Fruit fly (Drosophila melanogaster) whole organism, embryonic: Measurements from ENCODE around the gene CG14082.

Experiments
- CG10321 ChIP-seq: fragments of 200-800 bp; sonication (Bioruptor generic); IDR thresholded peaks from 2 replicates; pipeline ENCODE4 v1.3.6; 2022; ENCODE audit warnings: missing biosample characterization, missing genetic modification characterization
- CG11504 ChIP-seq: fragments of 200-800 bp; sonication (Bioruptor generic); optimal IDR thresholded peaks from 3 replicates; lab custom pipeline; 2019; ENCODE audit warnings: missing biosample characterization, mild to moderate bottlenecking, missing genetic modification characterization, moderate library complexity
- CG11723 ChIP-seq: fragments of 200-800 bp; sonication (Bioruptor generic); optimal IDR thresholded peaks from 2 replicates; lab custom pipeline; 2017; ENCODE audit warnings: missing biosample characterization, mild to moderate bottlenecking, missing genetic modification characterization
- CG12104 ChIP-seq: fragments of 200-800 bp; sonication (Bioruptor generic); optimal IDR thresholded peaks from 3 replicates; lab custom pipeline; 2016; ENCODE audit warnings: missing biosample characterization, missing genetic modification characterization
- CG12155 ChIP-seq: fragments of 200-800 bp; sonication (Bioruptor generic); optimal IDR thresholded peaks from 3 replicates; lab custom pipeline; 2016; ENCODE audit warnings: missing biosample characterization, missing genetic modification characterization
- CG12391 ChIP-seq: fragments of 200-800 bp; sonication (Bioruptor generic); optimal IDR thresholded peaks from 3 replicates; lab custom pipeline; 2018; ENCODE audit warnings: missing biosample characterization, mild to moderate bottlenecking, missing genetic modification characterization, moderate library complexity
- CG13894 ChIP-seq: fragments of 200-800 bp; sonication (Bioruptor generic); optimal IDR thresholded peaks from 3 replicates; lab custom pipeline; 2018; ENCODE audit warnings: missing biosample characterization, mild to moderate bottlenecking, missing genetic modification characterization, moderate library complexity
- CG15601 ChIP-seq: fragments of 200-800 bp; sonication (Bioruptor generic); optimal IDR thresholded peaks from 3 replicates; lab custom pipeline; 2019; ENCODE audit warnings: missing biosample characterization, mild to moderate bottlenecking, missing genetic modification characterization, moderate library complexity
- CG1602 ChIP-seq: fragments of 200-800 bp; sonication (Bioruptor generic); optimal IDR thresholded peaks from 3 replicates; lab custom pipeline; 2016; ENCODE audit warnings: missing biosample characterization, missing genetic modification characterization
- CG16813 ChIP-seq: fragments of 200-800 bp; sonication (Bioruptor generic); IDR thresholded peaks from 3 replicates; pipeline ENCODE4 v1.3.6; 2022; ENCODE audit warnings: missing biosample characterization, missing genetic modification characterization; ENCODE audit not compliant: partially characterized antibody
- CG17829 ChIP-seq: fragments of 200-800 bp; optimal IDR thresholded peaks from 2 replicates; lab custom pipeline; 2019; ENCODE audit warnings: missing biosample characterization, mild to moderate bottlenecking, missing genetic modification characterization, moderate library complexity
- CG2129 ChIP-seq: fragments of 200-800 bp; sonication (Bioruptor generic); IDR thresholded peaks from 2 replicates; pipeline ENCODE4 v1.3.6; 2022; ENCODE audit warnings: missing biosample characterization, missing genetic modification characterization; ENCODE audit not compliant: partially characterized antibody
- CG2889 ChIP-seq: fragments of 200-800 bp; sonication (Bioruptor generic); IDR thresholded peaks from 3 replicates; pipeline ENCODE4 v1.3.6; 2022; ENCODE audit warnings: missing biosample characterization, missing genetic modification characterization
- CG30403 ChIP-seq: fragments of 200-800 bp; sonication (Bioruptor generic); optimal IDR thresholded peaks from 3 replicates; lab custom pipeline; 2016; ENCODE audit warnings: missing biosample characterization, missing genetic modification characterization
- CG31441 ChIP-seq: fragments of 200-800 bp; sonication (Bioruptor generic); IDR thresholded peaks from 2 replicates; pipeline ENCODE4 v1.3.6; 2022; ENCODE audit warnings: missing biosample characterization, missing genetic modification characterization
- CG33557 ChIP-seq: fragments of 200-800 bp; sonication (Bioruptor generic); optimal IDR thresholded peaks from 2 replicates; lab custom pipeline; 2019; ENCODE audit warnings: missing biosample characterization, mild to moderate bottlenecking, missing genetic modification characterization, moderate library complexity
- CG43689 ChIP-seq: fragments of 200-800 bp; sonication (Bioruptor generic); IDR thresholded peaks from 2 replicates; pipeline ENCODE4 v1.3.6; 2022; ENCODE audit warnings: missing biosample characterization, missing genetic modification characterization
- CG4707 ChIP-seq: fragments of 200-800 bp; sonication (Bioruptor generic); optimal IDR thresholded peaks from 2 replicates; lab custom pipeline; 2018; ENCODE audit warnings: missing biosample characterization, mild to moderate bottlenecking, missing genetic modification characterization, moderate library complexity
- CG6272 ChIP-seq: fragments of 200-800 bp; sonication (Bioruptor generic); IDR thresholded peaks from 2 replicates; pipeline ENCODE4 v1.3.6; 2022; ENCODE audit warnings: missing biosample characterization, missing genetic modification characterization
- CG6683 ChIP-seq: fragments of 200-800 bp; sonication (Bioruptor generic); optimal IDR thresholded peaks from 2 replicates; lab custom pipeline; 2017; ENCODE audit warnings: missing biosample characterization, mild to moderate bottlenecking, missing genetic modification characterization, missing genetic modification reagents
- CG7839 ChIP-seq: fragments of 200-800 bp; sonication (Bioruptor generic); optimal IDR thresholded peaks from 3 replicates; lab custom pipeline; 2018; ENCODE audit warnings: missing biosample characterization, mild to moderate bottlenecking, missing genetic modification characterization, moderate library complexity
- CG8944 ChIP-seq: fragments of 200-800 bp; sonication (Bioruptor generic); optimal IDR thresholded peaks from 3 replicates; lab custom pipeline; 2016; ENCODE audit warnings: missing biosample characterization, missing genetic modification characterization
- CG9609 ChIP-seq: fragments of 200-800 bp; sonication (Bioruptor generic); optimal IDR thresholded peaks from 3 replicates; lab custom pipeline; 2016; ENCODE audit warnings: missing biosample characterization, missing genetic modification characterization
- CoRest ChIP-seq: fragments of 200-800 bp; sonication (Bioruptor generic); optimal IDR thresholded peaks from 3 replicates; lab custom pipeline; 2018; ENCODE audit warnings: missing biosample characterization, mild to moderate bottlenecking, missing genetic modification characterization, moderate library complexity
- Kr ChIP-seq: fragments of 200-800 bp; sonication (Bioruptor generic); optimal IDR thresholded peaks from 2 replicates; lab custom pipeline; 2017; ENCODE audit warnings: missing biosample characterization, mild to moderate bottlenecking, missing genetic modification characterization
- Mad ChIP-seq: fragments of 200-800 bp; sonication (Bioruptor generic); optimal IDR thresholded peaks from 2 replicates; lab custom pipeline; 2016; ENCODE audit warnings: missing biosample characterization, missing genetic modification characterization
- NFAT ChIP-seq: fragments of 200-800 bp; sonication (Bioruptor generic); IDR thresholded peaks from 2 replicates; pipeline ENCODE4 v1.3.6; 2022; ENCODE audit warnings: missing biosample characterization, missing genetic modification characterization
- Nf-YC ChIP-seq: fragments of 200-800 bp; optimal IDR thresholded peaks from 3 replicates; lab custom pipeline; 2019; ENCODE audit warnings: missing biosample characterization, mild to moderate bottlenecking, missing genetic modification characterization, moderate library complexity
- Sox102F ChIP-seq: fragments of 200-800 bp; sonication (Bioruptor generic); optimal IDR thresholded peaks from 2 replicates; lab custom pipeline; 2018; ENCODE audit warnings: missing biosample characterization, mild to moderate bottlenecking, missing genetic modification characterization, moderate library complexity
- Trl ChIP-seq, 3 experiments: fragments of >200 bp in 2 of 3; fragments of 200-800 bp in 1 of 3; sonication (Bioruptor generic) in 1 of 3; optimal IDR thresholded peaks; 2 replicates in 1 of 3; 3 replicates in 2 of 3; lab custom pipeline; 2016 to 2017; ENCODE audit warnings: missing biosample characterization in 1 of 3, missing genetic modification characterization in 1 of 3
- Xrp1 ChIP-seq: fragments of 200-800 bp; sonication (Bioruptor generic); IDR thresholded peaks from 2 replicates; pipeline ENCODE4 v1.3.6; 2022; ENCODE audit warnings: missing biosample characterization, missing genetic modification characterization
- ab ChIP-seq: fragments of 200-800 bp; sonication (Bioruptor generic); optimal IDR thresholded peaks from 2 replicates; lab custom pipeline; 2016; ENCODE audit warnings: missing biosample characterization, missing genetic modification characterization
- al ChIP-seq: fragments of 200-800 bp; sonication (Bioruptor generic); IDR thresholded peaks from 2 replicates; pipeline ENCODE4 v1.3.6; 2022; ENCODE audit warnings: missing biosample characterization, missing genetic modification characterization
- aop ChIP-seq: fragments of 200-800 bp; sonication (Bioruptor generic); IDR thresholded peaks from 2 replicates; pipeline ENCODE4 v1.3.6; 2022; ENCODE audit warnings: missing biosample characterization, missing genetic modification characterization
- ap ChIP-seq: fragments of 200-800 bp; sonication (Bioruptor generic); IDR thresholded peaks from 2 replicates; pipeline ENCODE4 v1.3.6; 2022; ENCODE audit warnings: missing biosample characterization, missing genetic modification characterization
- bcd ChIP-seq: fragments of 200-800 bp; sonication (Bioruptor generic); optimal IDR thresholded peaks from 2 replicates; lab custom pipeline; 2017; ENCODE audit warnings: missing biosample characterization, mild to moderate bottlenecking, missing genetic modification characterization
- cad ChIP-seq: fragments of >200 bp; optimal IDR thresholded peaks from 2 replicates; lab custom pipeline; 2017; ENCODE audit warnings: missing biosample characterization, missing genetic modification characterization
- dati ChIP-seq: fragments of 200-800 bp; sonication (Bioruptor generic); IDR thresholded peaks from 2 replicates; pipeline ENCODE4 v1.3.6; 2022; ENCODE audit warnings: missing biosample characterization, missing genetic modification characterization
- eve ChIP-seq, 2 experiments: fragments of >200 bp; optimal IDR thresholded peaks; 2 replicates each; lab custom pipeline; 2017; ENCODE audit warnings: missing biosample characterization in 2 of 2, missing genetic modification characterization in 2 of 2
- grau ChIP-seq: fragments of 200-800 bp; optimal IDR thresholded peaks from 3 replicates; lab custom pipeline; 2019; ENCODE audit warnings: missing biosample characterization, mild to moderate bottlenecking, missing genetic modification characterization, moderate library complexity
- grn ChIP-seq: fragments of 200-800 bp; sonication (Bioruptor generic); optimal IDR thresholded peaks from 3 replicates; lab custom pipeline; 2017; ENCODE audit warnings: missing biosample characterization, missing genetic modification characterization
- gsb-n ChIP-seq: fragments of 200-800 bp; sonication (Bioruptor generic); optimal IDR thresholded peaks from 3 replicates; lab custom pipeline; 2018; ENCODE audit warnings: missing biosample characterization, mild to moderate bottlenecking, missing genetic modification characterization
- hb ChIP-seq: fragments of 200-800 bp; sonication (Bioruptor generic); IDR thresholded peaks from 3 replicates; pipeline ENCODE4 v1.3.6; 2022; ENCODE audit warnings: missing biosample characterization, missing genetic modification characterization; ENCODE audit not compliant: partially characterized antibody
- odd ChIP-seq: fragments of 200-800 bp; sonication (Bioruptor generic); optimal IDR thresholded peaks from 2 replicates; lab custom pipeline; 2017; ENCODE audit warnings: missing biosample characterization, mild to moderate bottlenecking, missing genetic modification characterization
- sc ChIP-seq, 3 experiments: fragments of >200 bp in 2 of 3; fragments of 200-800 bp in 1 of 3; sonication (Bioruptor generic) in 1 of 3; optimal IDR thresholded peaks; 2 replicates in 2 of 3; 3 replicates in 1 of 3; lab custom pipeline; 2017; ENCODE audit warnings: mild to moderate bottlenecking in 1 of 3, missing biosample characterization in 1 of 3, missing genetic modification characterization in 1 of 3, missing genetic modification reagents in 1 of 3
- twi ChIP-seq: fragments of 200-800 bp; optimal IDR thresholded peaks from 2 replicates; lab custom pipeline; 2019; ENCODE audit warnings: missing biosample characterization, mild to moderate bottlenecking, missing genetic modification characterization, moderate library complexity
- tx ChIP-seq: fragments of 200-800 bp; sonication (Bioruptor generic); optimal IDR thresholded peaks from 2 replicates; lab custom pipeline; 2016; ENCODE audit warnings: missing biosample characterization, missing genetic modification characterization
- unpg ChIP-seq: fragments of 200-800 bp; sonication (Bioruptor generic); optimal IDR thresholded peaks from 3 replicates; lab custom pipeline; 2018; ENCODE audit warnings: missing biosample characterization, mild to moderate bottlenecking, missing genetic modification characterization, moderate library complexity
- zfh1 ChIP-seq: fragments of 200-800 bp; sonication (Bioruptor generic); IDR thresholded peaks from 3 replicates; pipeline ENCODE4 v1.3.6; 2022; ENCODE audit warnings: missing biosample characterization, missing genetic modification characterization

The CG14082 gene

dm6 chr3L:19167668-19168354 lies 29.0 kb upstream of the CG14082 start (continued):
- TF ChIP-seq CG2129 (GFP tag; lab: Robert Waterston, UW): no peak
- peak; percentile 45 for TF ChIP-seq twi (tag; lab: Kevin White, UChicago)
- TF ChIP-seq CG31441: peak; percentile 68
- peak; percentile 11 for TF ChIP-seq CG1602 (GFP tag; lab: Kevin White, UChicago)
- TF ChIP-seq grau (tag; lab: Kevin White, UChicago): peak; percentile 75
- TF ChIP-seq Nf-YC (tag; lab: Kevin White, UChicago): no peak
- TF ChIP-seq CG43689 (GFP tag; lab: Robert Waterston, UW): no peak
- no peak for TF ChIP-seq CG8944 (GFP tag; lab: Kevin White, UChicago)
- no peak for TF ChIP-seq al (GFP tag; lab: Robert Waterston, UW)
- no peak for TF ChIP-seq CG6272 (GFP tag; lab: Robert Waterston, UW)
- no peak for TF ChIP-seq CG2889
- no peak for TF ChIP-seq NFAT (GFP tag; lab: Robert Waterston, UW)
- TF ChIP-seq Trl (optimal IDR thresholded peaks at IDR 0.05; lab: Kevin White, UChicago): no peak
- no peak for TF ChIP-seq Trl (GFP tag; optimal IDR thresholded peaks at IDR 0.05; lab: Kevin White, UChicago)
- TF ChIP-seq ap (GFP tag; lab: Robert Waterston, UW): no peak
- TF ChIP-seq CG33557 (GFP tag; lab: Kevin White, UChicago): peak; percentile 53
- no peak for TF ChIP-seq dati (GFP tag; lab: Robert Waterston, UW)
- peak; percentile 79 for TF ChIP-seq cad (GFP tag; lab: Kevin White, UChicago)
- TF ChIP-seq CoRest: peak; percentile 47
- TF ChIP-seq CG17829: peak; percentile 79
- peak; percentile 43 for TF ChIP-seq unpg (GFP tag; lab: Kevin White, UChicago)
- no peak for TF ChIP-seq CG4707
- no peak for TF ChIP-seq CG12104 (GFP tag; lab: Kevin White, UChicago)
- peak; percentile 42 for TF ChIP-seq CG30403
- no peak for TF ChIP-seq Mad
- no peak for TF ChIP-seq CG13894
- peak; percentile 33 for TF ChIP-seq bcd (GFP tag; lab: Kevin White, UChicago)
- peak; percentile 62 for TF ChIP-seq gsb-n
- no peak for TF ChIP-seq Kr (GFP tag; lab: Kevin White, UChicago)
- peak; percentile 67; the same call in 1 of the 2 replicates for TF ChIP-seq Xrp1 (GFP tag; lab: Robert Waterston, UW)
- no peak for TF ChIP-seq CG16813 (GFP tag; lab: Robert Waterston, UW)
- TF ChIP-seq CG12155: peak; percentile 26
- no peak for TF ChIP-seq hb (GFP tag; lab: Robert Waterston, UW)
- TF ChIP-seq Sox102F (GFP tag; lab: Kevin White, UChicago): peak; percentile 38
- peak; percentile 71 for TF ChIP-seq CG12391 (tag; lab: Kevin White, UChicago)
- peak; percentile 59 for TF ChIP-seq CG7839 (tag; lab: Kevin White, UChicago)
- TF ChIP-seq grn (GFP tag; lab: Kevin White, UChicago): no peak
- no peak for TF ChIP-seq tx (GFP tag; lab: Kevin White, UChicago)
- TF ChIP-seq ab (GFP tag; lab: Kevin White, UChicago): no peak
- TF ChIP-seq CG9609 (GFP tag; lab: Kevin White, UChicago): no peak
- TF ChIP-seq odd (GFP tag; lab: Kevin White, UChicago): peak; percentile 28
- TF ChIP-seq CG11723 (GFP tag; lab: Kevin White, UChicago): no peak
- TF ChIP-seq CG15601 (tag; lab: Kevin White, UChicago): peak; percentile 31
- peak; percentile 56; the same call in 1 of the 3 replicates for TF ChIP-seq zfh1
- no peak for TF ChIP-seq eve (GFP tag; optimal IDR thresholded peaks at IDR 0.05; lab: Kevin White, UChicago)
- TF ChIP-seq CG11504 (tag; lab: Kevin White, UChicago): peak; percentile 56
- no peak for TF ChIP-seq CG10321 (GFP tag; lab: Robert Waterston, UW)
- TF ChIP-seq CG6683 (GFP tag; lab: Kevin White, UChicago): no peak
- TF ChIP-seq aop (GFP tag; lab: Robert Waterston, UW): no peak
- TF ChIP-seq sc (optimal IDR thresholded peaks at IDR 0.05; lab: Kevin White, UChicago): no peak
- TF ChIP-seq sc (GFP tag; optimal IDR thresholded peaks at IDR 0.05; lab: Kevin White, UChicago): peak; percentile 39
